Worm (Caenorhabditis elegans) whole organism, young adult: ENCODE results near the gene T19D12.4.

ENCODE experiments used
- B0261.1 ChIP-seq: sonication (generic microtip); optimal IDR thresholded peaks from 2 replicates; lab custom pipeline; 2016; ENCODE audit warnings: mild to moderate bottlenecking, missing genetic modification characterization, moderate library complexity, missing compliant biosample characterization
- C06A6.2 ChIP-seq: fragments of 200-800 bp; sonication (Bioruptor generic); conservative IDR thresholded peaks from 2 replicates; pipeline ENCODE4 v1.3.6; 2022; ENCODE audit warnings: missing genetic modification characterization, missing compliant biosample characterization
- F10E7.11 ChIP-seq: sonication (generic microtip); optimal IDR thresholded peaks from 2 replicates; lab custom pipeline; 2017; ENCODE audit warnings: mild to moderate bottlenecking, missing genetic modification characterization, moderate library complexity, missing compliant biosample characterization
- F22D6.2 ChIP-seq: sonication (generic microtip); optimal IDR thresholded peaks from 2 replicates; lab custom pipeline; 2016; ENCODE audit warnings: mild to moderate bottlenecking, missing genetic modification characterization, missing compliant biosample characterization
- F37B4.10 ChIP-seq: fragments of 200-800 bp; sonication (Bioruptor generic); IDR thresholded peaks from 2 replicates; pipeline ENCODE4 v1.3.6; 2022; ENCODE audit warnings: missing genetic modification characterization, missing compliant biosample characterization
- F52B5.7 ChIP-seq: sonication (generic microtip); optimal IDR thresholded peaks from 2 replicates; lab custom pipeline; 2016; ENCODE audit warnings: mild to moderate bottlenecking, missing genetic modification characterization, missing compliant biosample characterization
- F55B11.4 ChIP-seq: sonication (generic microtip); optimal IDR thresholded peaks from 2 replicates; lab custom pipeline; 2016; ENCODE audit warnings: missing compliant biosample characterization, missing genetic modification characterization, borderline replicate concordance; ENCODE audit not compliant: insufficient read depth
- F57A8.1 ChIP-seq: fragments of 200-800 bp; sonication (Bioruptor generic); optimal IDR thresholded peaks from 2 replicates; lab custom pipeline; 2018; ENCODE audit warnings: mild to moderate bottlenecking, missing genetic modification characterization, moderate library complexity, missing compliant biosample characterization
- K11D2.4 ChIP-seq: fragments of 200-800 bp; sonication (Bioruptor generic); IDR thresholded peaks from 2 replicates; pipeline ENCODE4 v1.3.6; 2022; ENCODE audit warnings: missing genetic modification reagents, missing genetic modification characterization, missing compliant biosample characterization
- K12H6.12 ChIP-seq: fragments of 200-800 bp; sonication (Bioruptor generic); optimal IDR thresholded peaks from 2 replicates; lab custom pipeline; 2018; ENCODE audit warnings: mild to moderate bottlenecking, missing genetic modification characterization, missing compliant biosample characterization
- akir-1 ChIP-seq: fragments of 200-800 bp; sonication (Bioruptor generic); optimal IDR thresholded peaks from 2 replicates; lab custom pipeline; 2018; ENCODE audit warnings: mild to moderate bottlenecking, missing genetic modification characterization, moderate library complexity, missing compliant biosample characterization
- athp-1 ChIP-seq: sonication (generic microtip); optimal IDR thresholded peaks from 2 replicates; lab custom pipeline; 2017; ENCODE audit warnings: mild to moderate bottlenecking, missing genetic modification characterization, missing compliant biosample characterization
- bed-1 ChIP-seq: fragments of 200-800 bp; sonication (Bioruptor generic); IDR thresholded peaks from 2 replicates; pipeline ENCODE4 v1.3.6; 2022; ENCODE audit warnings: missing genetic modification reagents, missing genetic modification characterization, missing compliant biosample characterization
- ceh-58 ChIP-seq: fragments of 200-800 bp; sonication (Bioruptor generic); IDR thresholded peaks from 2 replicates; pipeline ENCODE4 v1.3.6; 2022; ENCODE audit warnings: missing genetic modification characterization, missing compliant biosample characterization
- die-1 ChIP-seq: sonication (generic microtip); optimal IDR thresholded peaks from 2 replicates; lab custom pipeline; 2016; ENCODE audit warnings: missing genotype, mild to moderate bottlenecking, missing genetic modification characterization, missing compliant biosample characterization
- dpff-1 ChIP-seq: sonication (generic microtip); optimal IDR thresholded peaks from 2 replicates; lab custom pipeline; 2017; ENCODE audit warnings: mild to moderate bottlenecking, missing genetic modification characterization, missing compliant biosample characterization
- dpl-1 ChIP-seq: fragments of 150-350 bp; optimal IDR thresholded peaks from 2 replicates; lab custom pipeline; 2014; ENCODE audit warnings: missing biosample characterization, missing genetic modification reagents, missing genetic modification characterization
- egl-18 ChIP-seq: fragments of 200-800 bp; sonication (Bioruptor generic); IDR thresholded peaks from 2 replicates; pipeline ENCODE4 v1.3.6; 2022; ENCODE audit warnings: missing genetic modification reagents, missing genetic modification characterization, missing compliant biosample characterization
- egrh-3 ChIP-seq: fragments of 200-800 bp; sonication (Bioruptor generic); IDR thresholded peaks from 2 replicates; pipeline ENCODE4 v1.3.6; 2022; ENCODE audit warnings: missing genetic modification reagents, missing genetic modification characterization, missing compliant biosample characterization
- ekl-4 ChIP-seq: fragments of 200-800 bp; sonication (Bioruptor generic); IDR thresholded peaks from 2 replicates; pipeline ENCODE4 v1.3.6; 2022; ENCODE audit warnings: missing genetic modification reagents, missing genetic modification characterization, missing compliant biosample characterization
- ets-4 ChIP-seq: fragments of 200-800 bp; sonication (Bioruptor generic); optimal IDR thresholded peaks from 2 replicates; lab custom pipeline; 2018; ENCODE audit warnings: mild to moderate bottlenecking, missing genetic modification characterization, missing compliant biosample characterization
- him-1 ChIP-seq: sonication (generic microtip); optimal IDR thresholded peaks from 2 replicates; lab custom pipeline; 2016; ENCODE audit warnings: missing genotype, missing genetic modification reagents, missing genetic modification characterization, missing compliant biosample characterization
- hlh-26 ChIP-seq: fragments of 200-800 bp; sonication (Bioruptor generic); conservative IDR thresholded peaks from 2 replicates; pipeline ENCODE4 v1.3.6; 2022; ENCODE audit warnings: missing genetic modification reagents, missing genetic modification characterization, missing compliant biosample characterization
- hmg-1.2 ChIP-seq: fragments of 200-800 bp; sonication (Bioruptor generic); IDR thresholded peaks from 2 replicates; pipeline ENCODE4 v1.3.6; 2022; ENCODE audit warnings: missing genetic modification reagents, missing genetic modification characterization, missing compliant biosample characterization
- lag-1 ChIP-seq: fragments of 200-800 bp; sonication (Bioruptor generic); IDR thresholded peaks from 2 replicates; pipeline ENCODE4 v1.3.6; 2022; ENCODE audit warnings: missing genetic modification reagents, missing genetic modification characterization, missing compliant biosample characterization
- let-607 ChIP-seq, 2 experiments: fragments of 200-800 bp in 1 of 2; sonication (Bioruptor generic) in 1 of 2; sonication (generic microtip) in 1 of 2; optimal IDR thresholded peaks; 2 replicates each; lab custom pipeline; 2016 to 2018; ENCODE audit warnings: mild to moderate bottlenecking in 2 of 2, missing compliant biosample characterization in 2 of 2, missing genetic modification characterization in 2 of 2, moderate library complexity in 2 of 2, missing genotype in 1 of 2
- lin-26 ChIP-seq: fragments of 200-800 bp; sonication (Bioruptor generic); IDR thresholded peaks from 2 replicates; pipeline ENCODE4 v1.3.6; 2022; ENCODE audit warnings: missing genetic modification reagents, missing genetic modification characterization, missing compliant biosample characterization
- lsl-1 ChIP-seq: fragments of 200-800 bp; sonication (Bioruptor generic); optimal IDR thresholded peaks from 2 replicates; lab custom pipeline; 2018; ENCODE audit warnings: mild to moderate bottlenecking, missing genetic modification characterization, moderate library complexity, missing compliant biosample characterization
- madf-10 ChIP-seq: sonication (generic microtip); optimal IDR thresholded peaks from 2 replicates; lab custom pipeline; 2016; ENCODE audit warnings: mild to moderate bottlenecking, missing genetic modification characterization, missing compliant biosample characterization
- madf-3 ChIP-seq: fragments of 200-800 bp; sonication (Bioruptor generic); IDR thresholded peaks from 2 replicates; pipeline ENCODE4 v1.3.6; 2022; ENCODE audit warnings: missing genetic modification reagents, missing genetic modification characterization, missing compliant biosample characterization
- madf-6 ChIP-seq: fragments of 200-800 bp; sonication (Bioruptor generic); IDR thresholded peaks from 2 replicates; pipeline ENCODE4 v1.3.6; 2022; ENCODE audit warnings: missing genetic modification reagents, missing genetic modification characterization, missing compliant biosample characterization
- madf-8 ChIP-seq: fragments of 200-800 bp; sonication (Bioruptor generic); conservative IDR thresholded peaks from 2 replicates; pipeline ENCODE4 v1.3.6; 2022; ENCODE audit warnings: missing genetic modification reagents, missing genetic modification characterization, missing compliant biosample characterization
- nhr-80 ChIP-seq: sonication (generic microtip); optimal IDR thresholded peaks from 2 replicates; lab custom pipeline; 2016; ENCODE audit warnings: missing genetic modification characterization, missing compliant biosample characterization
- nhr-90 ChIP-seq: sonication (generic microtip); optimal IDR thresholded peaks from 2 replicates; lab custom pipeline; 2016; ENCODE audit warnings: missing genotype, mild to moderate bottlenecking, missing genetic modification characterization, missing compliant biosample characterization
- pha-4 ChIP-seq: fragments of 150-350 bp; sonication (generic microtip); optimal IDR thresholded peaks from 2 replicates; lab custom pipeline; 2014; ENCODE audit warnings: missing biosample characterization, missing genetic modification reagents, missing genetic modification characterization
- repo-1 ChIP-seq: sonication (generic microtip); optimal IDR thresholded peaks from 2 replicates; lab custom pipeline; 2017; ENCODE audit warnings: mild to moderate bottlenecking, missing genetic modification characterization, missing compliant biosample characterization
- rpc-1 ChIP-seq, 2 experiments: fragments of 150-350 bp in 1 of 2; sonication (generic microtip) in 1 of 2; optimal IDR thresholded peaks; 2 replicates each; lab custom pipeline; 2014 to 2018; ENCODE audit warnings: missing biosample characterization in 1 of 2, missing genetic modification characterization in 1 of 2, missing genetic modification reagents in 1 of 2, missing genotype in 1 of 2
- snpc-3.4 ChIP-seq: sonication (generic microtip); optimal IDR thresholded peaks from 2 replicates; lab custom pipeline; 2017; ENCODE audit warnings: missing genetic modification characterization, mild to moderate bottlenecking, missing compliant biosample characterization, antibody characterized with exemption, moderate library complexity, missing genotype, missing genetic modification reagents
- snpc-4 ChIP-seq, 5 experiments: fragments of 150-350 bp in 1 of 5; sonication (generic microtip) in 4 of 5; optimal IDR thresholded peaks; 2 replicates each; lab custom pipeline; 2014 to 2018; ENCODE audit warnings: missing genetic modification characterization in 5 of 5, missing biosample characterization in 3 of 5, antibody characterized with exemption in 2 of 5, mild to moderate bottlenecking in 2 of 5, missing compliant biosample characterization in 2 of 5, missing genotype in 2 of 5, moderate library complexity in 2 of 5, missing genetic modification reagents in 1 of 5
- tbx-9 ChIP-seq: sonication (generic microtip); optimal IDR thresholded peaks from 2 replicates; lab custom pipeline; 2016; ENCODE audit warnings: borderline replicate concordance, missing genetic modification characterization, inconsistent platforms, missing compliant biosample characterization
- unc-130 ChIP-seq: sonication (generic microtip); optimal IDR thresholded peaks from 2 replicates; lab custom pipeline; 2016; ENCODE audit warnings: missing genetic modification reagents, missing genetic modification characterization, missing compliant biosample characterization
- unc-62 ChIP-seq: fragments of 150-350 bp; optimal IDR thresholded peaks from 2 replicates; lab custom pipeline; 2014; ENCODE audit warnings: missing biosample characterization, missing genetic modification reagents, missing genetic modification characterization
- xnd-1 ChIP-seq: sonication (generic microtip); optimal IDR thresholded peaks from 2 replicates; lab custom pipeline; 2016; ENCODE audit warnings: missing genotype, missing genetic modification reagents, missing genetic modification characterization, missing compliant biosample characterization
- ztf-18 ChIP-seq: sonication (generic microtip); optimal IDR thresholded peaks from 2 replicates; lab custom pipeline; 2016; ENCODE audit warnings: missing genotype, mild to moderate bottlenecking, missing genetic modification characterization, missing compliant biosample characterization
- ztf-22 ChIP-seq: fragments of 200-800 bp; sonication (Bioruptor generic); optimal IDR thresholded peaks from 2 replicates; lab custom pipeline; 2018; ENCODE audit warnings: mild to moderate bottlenecking, missing genetic modification characterization, moderate library complexity, missing compliant biosample characterization
- ztf-6 ChIP-seq: fragments of 200-800 bp; sonication (Bioruptor generic); IDR thresholded peaks from 2 replicates; pipeline ENCODE4 v1.3.6; 2022; ENCODE audit warnings: missing genetic modification reagents, missing genetic modification characterization, missing compliant biosample characterization

The T19D12.4 gene

DNA sequence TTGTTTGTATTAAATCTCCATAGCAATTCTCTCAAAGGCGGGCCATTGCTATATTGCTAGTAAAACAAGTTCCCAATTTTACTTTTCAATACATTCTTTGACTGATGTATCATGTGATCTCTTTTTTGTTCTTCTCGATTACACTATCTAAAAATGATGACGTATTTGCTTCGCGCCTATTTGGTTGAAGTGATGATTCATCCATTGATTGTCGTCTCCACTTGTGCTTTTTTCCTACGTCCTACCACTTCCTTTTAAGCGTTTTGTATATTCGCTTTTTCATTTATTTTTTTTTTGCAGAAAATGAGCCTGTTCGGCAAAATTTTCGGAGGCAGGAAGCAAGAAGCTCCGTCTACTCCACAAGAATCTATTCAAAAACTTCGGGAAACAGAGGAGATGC is 41.5 kb upstream of the T19D12.4 start, which contains the start of gene vps-32.1:
TSS of gene vps-32.1 (plus strand) at position 301 of the 400 bp plus-strand sequence.
- TF ChIP-seq him-1 (tag; lab: Kevin White, UChicago): no peak
- 0 out of 2 replicates have a peak, but pooled peaks have one; percentile 19 for TF ChIP-seq lin-26 (GFP tag; lab: Robert Waterston, UW)

DNA sequence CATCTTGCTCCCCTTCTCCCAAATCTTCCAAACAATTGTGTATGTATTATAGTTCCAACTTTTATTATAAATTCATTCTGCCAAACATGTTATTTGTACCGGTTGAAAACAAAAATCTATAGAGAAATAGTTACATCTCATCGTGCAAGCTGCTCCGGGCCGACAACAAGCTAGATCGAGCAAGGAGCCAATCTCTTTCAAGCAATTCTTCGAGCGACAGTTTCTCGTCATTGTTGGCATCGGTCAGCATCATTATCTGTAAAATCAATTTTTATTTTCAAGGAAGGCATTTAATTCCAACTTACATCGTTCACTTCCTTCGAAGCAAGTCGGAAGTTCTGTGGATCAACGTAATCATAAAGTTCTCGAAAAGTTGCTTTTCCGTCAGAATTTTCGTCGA is 39.9 kb upstream of the T19D12.4 start:
- TF ChIP-seq B0261.1 (tag; lab: Kevin White, UChicago) (no peak), nhr-90 (tag; lab: Kevin White, UChicago) (peak; percentile 15), K12H6.12 (tag; lab: Kevin White, UChicago) (no peak), snpc-3.4 (tag; lab: Kevin White, UChicago) (no peak), him-1 (tag; lab: Kevin White, UChicago) (no peak), lag-1 (GFP tag; lab: Robert Waterston, UW) (no peak), ceh-58 (GFP tag; lab: Robert Waterston, UW) (no peak), madf-6 (GFP tag; lab: Robert Waterston, UW) (0 out of 2 replicates have a peak, but pooled peaks have one; percentile 33), dpff-1 (tag; lab: Kevin White, UChicago) (no peak), ztf-6 (GFP tag; lab: Robert Waterston, UW) (no peak), tbx-9 (tag; lab: Kevin White, UChicago) (no peak), madf-3 (GFP tag; lab: Robert Waterston, UW) (no peak), F10E7.11 (tag; lab: Kevin White, UChicago) (no peak), bed-1 (GFP tag; lab: Robert Waterston, UW) (no peak), hlh-26 (GFP tag; lab: Robert Waterston, UW) (no peak), unc-62 (no peak), K11D2.4 (GFP tag; lab: Robert Waterston, UW) (0 out of 2 replicates have a peak, but pooled peaks have one; percentile 15), egl-18 (GFP tag; lab: Robert Waterston, UW) (no peak), let-607 (tag; optimal IDR thresholded peaks at IDR 0.05; lab: Kevin White, UChicago) (no peak), athp-1 (no peak), unc-130 (GFP tag; lab: Kevin White, UChicago) (no peak), akir-1 (no peak), egrh-3 (no peak), ztf-22 (no peak), madf-8 (GFP tag; lab: Robert Waterston, UW) (no peak), F22D6.2 (tag; lab: Kevin White, UChicago) (no peak), ets-4 (GFP tag; lab: Kevin White, UChicago) (no peak), F52B5.7 (peak; percentile 42), repo-1 (tag; lab: Kevin White, UChicago) (no peak), lsl-1 (no peak), dpl-1 (GFP tag; lab: Kevin White, UChicago) (no peak), nhr-80 (tag; lab: Kevin White, UChicago) (no peak), F37B4.10 (GFP tag; lab: Robert Waterston, UW) (no peak), ztf-18 (tag; lab: Kevin White, UChicago) (no peak), madf-10 (tag; lab: Kevin White, UChicago) (no peak), rpc-1 (optimal IDR thresholded peaks at IDR 0.05; lab: Kevin White, UChicago) (no peak), rpc-1 (tag; optimal IDR thresholded peaks at IDR 0.05; lab: Kevin White, UChicago) (no peak), ekl-4 (GFP tag; lab: Robert Waterston, UW) (0 out of 2 replicates have a peak, but pooled peaks have one; percentile 27), die-1 (tag; lab: Kevin White, UChicago) (no peak), snpc-4 (GFP tag; optimal IDR thresholded peaks at IDR 0.05; lab: Kevin White, UChicago) (no peak), snpc-4 (tag; optimal IDR thresholded peaks at IDR 0.05; lab: Kevin White, UChicago) (no peak), xnd-1 (tag; lab: Kevin White, UChicago) (no peak), F55B11.4 (tag; lab: Kevin White, UChicago) (no peak), C06A6.2 (GFP tag; lab: Robert Waterston, UW) (no peak), pha-4 (tag; lab: Kevin White, UChicago) (no peak), hmg-1.2 (GFP tag; lab: Robert Waterston, UW) (peak; percentile 21; the same call in 1 of the 2 replicates), F57A8.1 (GFP tag; lab: Kevin White, UChicago) (no peak)
